Fruit fly (Drosophila melanogaster) Kc167 (cell line): ENCODE data around the gene mRpL49.

Source experiments
- Myc ChIP-seq: fragments of >200 bp; optimal IDR thresholded peaks from 2 replicates; lab custom pipeline; 2017; ENCODE audit warnings: missing external identifiers
- Sin3A ChIP-seq: fragments of >200 bp; optimal IDR thresholded peaks from 2 replicates; lab custom pipeline; 2018; ENCODE audit warnings: missing external identifiers
- h ChIP-seq: fragments of >200 bp; optimal IDR thresholded peaks from 3 replicates; lab custom pipeline; 2018; ENCODE audit warnings: missing external identifiers
- insv ChIP-seq: fragments of >200 bp; optimal IDR thresholded peaks from 3 replicates; lab custom pipeline; 2018; ENCODE audit warnings: missing external identifiers
- psq ChIP-seq: fragments of >200 bp; optimal IDR thresholded peaks from 2 replicates; lab custom pipeline; 2017; ENCODE audit warnings: missing external identifiers
- ttk ChIP-seq: sonication (Bioruptor generic); optimal IDR thresholded peaks from 2 replicates; lab custom pipeline; 2017; ENCODE audit warnings: missing external identifiers

Gene mRpL49

DNA sequence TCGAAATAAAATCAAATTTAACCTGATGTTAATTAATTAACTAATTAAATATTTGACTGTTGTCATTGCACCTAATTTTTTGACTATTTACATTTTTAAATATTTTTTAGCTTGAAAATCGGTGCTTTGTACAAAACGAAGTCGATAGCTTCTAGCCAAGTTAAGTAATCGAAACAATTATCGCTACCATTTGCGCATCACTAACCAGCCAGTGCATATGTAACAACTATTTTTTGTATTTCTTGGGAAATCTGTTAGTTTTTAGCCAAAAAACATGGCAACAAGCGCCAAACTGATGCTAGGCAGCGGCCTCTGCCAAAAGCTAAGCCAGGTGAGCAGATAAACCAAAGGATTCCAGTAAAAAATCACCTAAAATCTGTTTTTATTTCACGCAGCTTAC is at the start of gene mRpL49:
mRpL49 (plus strand) TSS at position 192 of the 400 bp plus-strand sequence.
- no peak for TF ChIP-seq insv (lab: Kevin White, UChicago)
- TF ChIP-seq ttk: no peak
- TF ChIP-seq psq (lab: Kevin White, UChicago): no peak

DNA sequence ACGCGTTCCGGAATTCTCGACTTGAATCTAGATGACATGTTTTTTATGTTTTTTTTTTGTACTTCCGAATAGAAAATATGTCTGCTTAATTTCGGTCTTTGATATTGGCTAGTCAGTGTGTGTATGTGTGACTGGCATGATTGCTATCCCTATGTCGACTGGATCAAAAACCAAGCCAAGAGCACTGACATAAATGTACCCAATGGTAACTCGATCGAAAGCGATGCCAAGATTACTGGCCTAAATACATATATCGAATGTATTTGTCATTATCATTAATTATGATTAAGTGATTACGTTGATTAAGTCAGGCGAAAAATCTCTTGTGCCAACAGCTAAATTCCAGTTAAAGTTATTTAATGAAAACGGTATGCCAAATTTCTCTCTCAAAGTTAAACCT is 49.3 kb upstream of the mRpL49 start, which contains the start of gene CG4661:
CG4661 (minus strand) TSS at position 101 of the 400 bp plus-strand sequence.
- TF ChIP-seq h (lab: Kevin White, UChicago) (no peak), insv (lab: Kevin White, UChicago) (no peak), ttk (no peak), psq (lab: Kevin White, UChicago) (no peak), Sin3A (lab: Kevin White, UChicago) (no peak), Myc (lab: Kevin White, UChicago) (no peak)

DNA sequence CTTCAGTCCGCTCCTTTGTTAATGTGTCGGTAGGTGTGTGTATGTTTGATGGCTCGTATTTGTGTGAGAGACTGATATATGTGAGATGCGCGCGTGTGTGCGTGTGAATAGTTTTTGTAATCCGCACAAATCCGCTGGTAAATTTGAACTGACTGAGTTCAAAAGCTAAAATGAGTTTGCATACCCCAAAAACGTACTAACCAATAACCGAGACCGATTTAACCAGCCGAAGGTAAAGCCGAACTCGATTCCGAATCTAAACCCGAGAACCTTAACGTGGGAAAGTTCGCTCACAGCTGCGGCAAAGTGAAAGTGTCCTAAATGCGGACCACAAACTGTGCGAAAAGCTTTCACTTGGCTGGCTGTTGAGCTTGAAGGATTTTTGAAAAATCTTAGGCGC is 38.3 kb upstream of the mRpL49 start:
- TF ChIP-seq Sin3A (lab: Kevin White, UChicago): no peak
- TF ChIP-seq ttk: no peak
- no peak for TF ChIP-seq h (lab: Kevin White, UChicago)
- no peak for TF ChIP-seq psq (lab: Kevin White, UChicago)
- no peak for TF ChIP-seq Myc (lab: Kevin White, UChicago)
- TF ChIP-seq insv (lab: Kevin White, UChicago): no peak

DNA sequence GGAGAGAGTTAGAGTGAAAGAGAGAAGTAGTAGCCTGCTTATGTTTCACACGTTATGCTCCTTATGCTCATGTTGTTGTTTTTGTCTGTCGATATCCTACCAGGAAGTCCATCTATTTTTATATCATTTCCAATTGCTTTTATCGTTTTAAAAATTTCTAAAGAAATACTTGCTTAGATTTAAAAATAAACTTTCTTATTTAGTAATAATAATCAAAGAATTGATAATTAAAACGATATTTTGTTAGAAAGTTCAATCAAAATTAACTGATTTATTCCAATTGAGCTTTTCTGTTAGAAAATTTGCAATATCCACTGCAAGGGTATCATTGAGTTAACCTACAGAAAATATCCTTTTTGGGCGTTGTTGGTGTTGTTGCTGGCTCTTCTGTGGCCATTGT is 37.1 kb upstream of the mRpL49 start:
- no peak for TF ChIP-seq ttk
- TF ChIP-seq Myc (lab: Kevin White, UChicago): no peak
- no peak for TF ChIP-seq insv (lab: Kevin White, UChicago)
- TF ChIP-seq psq (lab: Kevin White, UChicago): no peak
- no peak for TF ChIP-seq h (lab: Kevin White, UChicago)
- TF ChIP-seq Sin3A (lab: Kevin White, UChicago): no peak

DNA sequence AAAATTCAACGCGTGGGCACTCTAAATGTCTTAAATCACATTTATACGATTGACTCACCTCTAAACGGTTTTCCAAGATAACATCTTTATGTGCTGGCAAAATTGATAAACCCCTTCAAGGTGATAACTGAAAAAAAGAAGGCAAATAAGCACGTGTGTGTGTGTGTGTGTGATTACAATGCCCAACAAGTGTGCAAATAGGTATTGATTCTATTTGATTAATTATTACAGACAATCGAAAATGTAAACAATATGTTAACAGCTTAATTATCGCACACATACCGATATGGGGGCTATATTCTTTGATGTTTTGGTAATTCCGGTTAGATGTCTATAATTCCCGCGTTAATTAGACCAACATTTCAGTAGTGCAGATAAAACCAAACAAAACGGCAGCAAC is 20.4 kb upstream of the mRpL49 start:
- TF ChIP-seq h (lab: Kevin White, UChicago) (no peak), psq (lab: Kevin White, UChicago) (no peak), insv (lab: Kevin White, UChicago) (no peak), Sin3A (lab: Kevin White, UChicago) (no peak), ttk (no peak), Myc (lab: Kevin White, UChicago) (no peak)

DNA sequence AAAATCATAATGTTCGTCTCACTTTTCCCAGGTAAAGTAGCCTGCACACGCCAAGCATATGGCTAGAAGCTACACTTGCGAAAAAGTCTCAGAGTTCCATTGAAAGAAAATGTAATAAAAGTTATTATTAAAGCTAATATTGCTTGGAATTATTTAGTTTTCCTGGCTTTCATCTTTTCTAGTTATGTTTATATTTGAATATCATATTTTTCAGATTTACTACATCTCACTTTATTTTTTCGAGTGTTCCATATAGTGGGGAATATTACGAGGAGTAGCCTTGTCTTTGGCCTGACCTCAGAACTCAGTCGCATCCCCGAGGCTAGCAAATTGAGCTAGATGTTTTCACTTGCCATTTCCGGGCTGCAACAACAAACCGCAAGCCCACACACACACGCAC is 19.4 kb upstream of the mRpL49 start:
- no peak for TF ChIP-seq ttk

DNA sequence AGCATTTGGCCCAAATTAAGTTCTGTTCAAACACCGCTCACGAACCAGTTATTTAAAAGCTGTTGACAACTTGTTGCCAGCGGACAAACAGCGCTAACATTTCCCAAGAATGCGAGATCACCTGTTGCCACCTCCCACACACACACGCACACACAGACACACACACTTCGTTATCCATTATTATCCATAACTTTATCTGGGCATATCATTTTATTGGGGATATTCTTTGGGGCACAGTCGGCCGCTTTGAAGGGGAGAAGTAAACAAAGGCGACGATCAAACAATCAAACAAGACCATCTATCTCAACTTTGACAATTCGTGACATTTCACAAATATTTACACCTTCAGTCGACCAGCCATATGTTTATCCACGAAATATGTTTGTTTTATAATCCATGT is 17.8 kb upstream of the mRpL49 start:
- TF ChIP-seq psq (lab: Kevin White, UChicago): no peak
- TF ChIP-seq Myc (lab: Kevin White, UChicago): no peak
- TF ChIP-seq insv (lab: Kevin White, UChicago): no peak
- no peak for TF ChIP-seq ttk
- no peak for TF ChIP-seq Sin3A (lab: Kevin White, UChicago)
- TF ChIP-seq h (lab: Kevin White, UChicago): no peak

DNA sequence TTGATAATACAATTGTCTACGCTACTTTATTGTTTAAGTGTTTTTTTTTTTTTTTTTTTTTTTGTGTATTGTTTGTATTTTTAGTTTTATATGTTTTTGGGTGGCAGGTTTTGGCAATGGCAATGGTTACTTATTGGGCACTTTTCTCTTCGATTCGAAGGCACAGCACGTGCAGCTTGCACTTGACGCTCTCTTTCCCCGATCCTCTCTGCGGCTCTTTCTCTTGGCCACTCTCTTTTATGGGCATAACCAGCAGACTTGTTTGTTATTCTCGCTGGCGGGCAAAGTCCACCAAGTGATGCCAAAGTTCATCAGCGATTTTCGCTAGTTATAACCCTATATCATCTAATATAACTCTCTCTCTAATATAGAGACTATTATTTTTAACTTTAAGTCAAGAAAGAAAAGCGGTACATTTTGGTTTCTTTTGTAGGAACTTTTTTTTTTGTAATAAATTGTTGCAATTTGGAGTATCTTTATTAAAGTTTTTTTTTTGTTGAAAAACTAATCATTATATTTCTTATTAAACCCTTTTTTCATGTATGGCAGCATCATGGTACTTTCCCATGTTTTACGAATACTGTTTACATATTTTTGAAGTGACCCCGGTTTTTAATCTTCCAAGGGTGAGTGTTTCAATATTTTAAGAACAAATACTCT is 16.6 kb upstream of the mRpL49 start:
- TF ChIP-seq Myc (lab: Kevin White, UChicago): no peak
- TF ChIP-seq ttk: no peak
- TF ChIP-seq h (lab: Kevin White, UChicago): no peak
- no peak for TF ChIP-seq insv (lab: Kevin White, UChicago)
- TF ChIP-seq psq (lab: Kevin White, UChicago): no peak
- TF ChIP-seq Sin3A (lab: Kevin White, UChicago): no peak

DNA sequence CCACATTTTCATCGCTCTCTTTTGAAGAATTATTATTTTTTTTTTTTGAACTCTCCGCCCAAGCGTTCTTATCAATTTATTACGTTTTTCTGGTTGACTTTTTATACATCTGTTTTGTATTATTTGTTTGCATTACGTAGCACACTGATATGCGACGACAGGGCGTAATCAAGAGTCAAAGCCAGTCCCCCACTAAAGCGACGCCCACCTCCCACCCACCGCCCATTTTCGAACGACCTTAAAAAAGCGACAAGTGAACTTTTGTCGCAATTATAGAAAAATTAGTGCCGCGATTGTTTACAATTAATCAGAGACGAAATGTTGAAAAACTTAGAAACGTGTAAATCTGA is 16.1 kb upstream of the mRpL49 start:
- TF ChIP-seq insv (lab: Kevin White, UChicago) (no peak), Myc (lab: Kevin White, UChicago) (no peak), h (lab: Kevin White, UChicago) (no peak), ttk (no peak), Sin3A (lab: Kevin White, UChicago) (no peak), psq (lab: Kevin White, UChicago) (no peak)

DNA sequence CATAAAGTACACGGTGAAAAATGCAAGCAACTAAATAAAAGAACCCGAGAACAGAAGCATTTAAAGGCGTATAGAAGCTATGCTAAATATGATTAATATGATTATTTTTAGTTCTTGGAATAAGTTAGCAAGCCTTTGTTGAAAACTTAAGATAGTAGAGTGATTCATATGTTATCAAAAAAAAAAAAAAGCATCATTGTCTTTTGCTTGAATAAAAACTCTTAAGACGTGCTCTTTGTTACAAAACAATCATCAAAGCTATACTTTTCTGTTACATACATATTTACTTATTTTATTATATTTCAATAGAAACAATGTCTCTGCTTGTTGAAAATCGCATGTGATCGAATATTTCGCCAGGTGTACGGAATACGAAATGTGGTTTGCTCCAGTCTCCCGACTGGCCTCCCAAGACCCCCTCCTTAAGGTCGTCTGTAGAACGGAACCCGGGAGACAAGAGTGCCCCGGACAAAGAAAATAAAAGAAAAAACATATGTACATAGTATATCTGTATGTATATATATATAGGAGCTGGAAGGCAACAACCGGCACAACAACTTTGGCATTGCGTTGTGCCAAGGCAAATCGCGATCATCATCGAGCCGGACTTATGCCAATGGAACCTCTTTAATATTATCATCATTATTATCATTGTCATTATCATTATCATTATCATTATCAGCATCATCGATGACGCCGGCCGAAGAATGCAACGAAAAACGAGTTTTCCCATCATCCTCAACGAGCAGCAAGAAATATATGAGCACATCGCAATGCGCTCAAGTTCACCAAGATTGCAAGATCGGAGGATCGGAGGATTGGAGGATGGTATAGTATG is 15.4 kb upstream of the mRpL49 start:
- TF ChIP-seq Sin3A (lab: Kevin White, UChicago) (no peak), insv (lab: Kevin White, UChicago) (no peak), ttk (no peak), h (lab: Kevin White, UChicago) (no peak), Myc (lab: Kevin White, UChicago) (no peak)

DNA sequence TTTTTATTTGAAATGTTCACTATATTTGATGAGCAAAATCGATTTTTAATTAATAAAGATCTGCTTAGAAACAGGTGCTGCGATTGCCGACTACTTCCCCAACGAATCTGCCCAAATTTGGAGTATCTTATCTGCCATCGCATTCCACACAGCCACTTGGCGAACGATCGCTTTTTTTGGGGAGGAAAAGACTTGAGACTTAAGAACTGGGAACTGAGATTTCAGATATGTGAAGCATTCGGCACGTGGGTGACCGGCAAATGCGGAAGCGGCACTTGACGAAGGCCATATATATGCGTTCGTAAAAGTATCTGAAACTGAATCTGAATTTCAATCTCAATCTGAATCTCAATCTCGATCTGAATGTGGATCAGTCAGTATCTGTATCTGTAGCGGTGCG is 12.9 kb upstream of the mRpL49 start:
- TF ChIP-seq insv (lab: Kevin White, UChicago): no peak

DNA sequence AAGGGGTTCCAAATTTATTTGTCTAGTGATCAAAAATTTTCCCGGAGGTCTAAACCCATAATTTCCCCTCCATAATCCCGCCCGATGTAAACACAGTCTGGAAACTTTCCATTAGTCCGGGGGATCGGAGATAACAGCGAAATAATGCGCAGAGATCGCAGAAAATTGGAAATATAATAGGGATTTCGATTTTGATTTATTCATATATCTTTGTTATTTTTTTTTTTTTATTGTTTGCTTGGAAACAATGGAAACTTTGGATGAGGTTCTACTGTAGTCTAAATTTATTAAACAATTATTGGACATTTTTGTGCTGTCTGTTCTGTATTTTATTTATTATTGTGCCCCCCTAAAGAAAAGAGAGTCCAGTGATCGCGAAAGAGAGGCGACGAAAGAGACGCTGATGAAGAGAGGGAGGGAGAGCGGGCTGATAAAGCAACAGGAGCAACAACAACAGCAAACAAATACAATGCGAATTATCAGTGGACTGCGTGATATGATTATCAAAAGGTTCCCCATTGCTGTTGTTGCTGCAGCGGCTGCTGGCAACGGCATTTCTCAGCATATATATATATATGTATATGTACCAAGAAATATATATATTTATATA is 11.7 kb upstream of the mRpL49 start:
- TF ChIP-seq h (lab: Kevin White, UChicago): no peak
- TF ChIP-seq insv (lab: Kevin White, UChicago): no peak
- TF ChIP-seq Myc (lab: Kevin White, UChicago): no peak
- TF ChIP-seq ttk: no peak
- no peak for TF ChIP-seq psq (lab: Kevin White, UChicago)
- TF ChIP-seq Sin3A (lab: Kevin White, UChicago): no peak
